Worm (Caenorhabditis elegans) whole organism, L4 larva: ENCODE measurements around the gene dao-3.
A peak's percentile ranks its signal among the peaks of the same experiment; 100 is the strongest.

Experiments used
- F49E8.2 ChIP-seq: sonication (generic microtip); optimal IDR thresholded peaks from 2 replicates; lab custom pipeline; 2016; ENCODE audit warnings: missing compliant biosample characterization, mild to moderate bottlenecking, missing genetic modification characterization, borderline replicate concordance
- T20F7.1 ChIP-seq: fragments of 200-800 bp; sonication (Bioruptor generic); optimal IDR thresholded peaks from 2 replicates; lab custom pipeline; 2018; ENCODE audit warnings: mild to moderate bottlenecking, missing genetic modification characterization, missing compliant biosample characterization
- T26A8.4 ChIP-seq: fragments of 200-800 bp; sonication (Bioruptor generic); IDR thresholded peaks from 2 replicates; pipeline ENCODE4 v1.3.6; 2022; ENCODE audit warnings: missing genetic modification characterization, missing compliant biosample characterization
- Y75B8A.6 ChIP-seq: fragments of 200-800 bp; sonication (Bioruptor generic); IDR thresholded peaks from 2 replicates; pipeline ENCODE4 v1.3.6; 2022; ENCODE audit warnings: missing genetic modification reagents, missing genetic modification characterization, missing compliant biosample characterization
- aha-1 ChIP-seq: fragments of 150-350 bp; peaks from one replicate; lab custom pipeline; 2014; ENCODE audit warnings: missing biosample characterization, missing genetic modification characterization
- ama-1 ChIP-seq: fragments of 150-350 bp; optimal IDR thresholded peaks from 2 replicates; lab custom pipeline; 2014; ENCODE audit warnings: inconsistent platforms, mixed read lengths
- daf-16 ChIP-seq, 3 experiments: sonication (generic microtip); optimal IDR thresholded peaks; 2 replicates each; lab custom pipeline; 2016 to 2017; ENCODE audit warnings: missing genetic modification characterization in 3 of 3, missing genetic modification reagents in 3 of 3, mild to moderate bottlenecking in 2 of 3, missing compliant biosample characterization in 2 of 3, missing biosample characterization in 1 of 3, moderate library complexity in 1 of 3
- daf-19 ChIP-seq: fragments of 200-800 bp; sonication (Bioruptor generic); conservative IDR thresholded peaks from 2 replicates; pipeline ENCODE4 v1.3.6; 2022; ENCODE audit warnings: missing genetic modification characterization, missing compliant biosample characterization
- dmd-6 ChIP-seq: fragments of 200-800 bp; sonication (Bioruptor generic); IDR thresholded peaks from 2 replicates; pipeline ENCODE4 v1.3.6; 2022; ENCODE audit warnings: missing genetic modification reagents, missing genetic modification characterization, missing compliant biosample characterization
- dpl-1 ChIP-seq: fragments of 150-350 bp; optimal IDR thresholded peaks from 2 replicates; lab custom pipeline; 2014; ENCODE audit warnings: missing biosample characterization, missing genetic modification reagents, missing genetic modification characterization
- dve-1 ChIP-seq: sonication (generic microtip); optimal IDR thresholded peaks from 2 replicates; lab custom pipeline; 2017; ENCODE audit warnings: antibody characterized with exemption, mild to moderate bottlenecking, missing genetic modification characterization, missing compliant biosample characterization; ENCODE audit not compliant: insufficient read depth
- fos-1 ChIP-seq: fragments of 150-350 bp; optimal IDR thresholded peaks from 2 replicates; lab custom pipeline; 2014; ENCODE audit warnings: missing biosample characterization, missing genetic modification characterization
- gei-8 ChIP-seq: fragments of 200-800 bp; sonication (Bioruptor generic); optimal IDR thresholded peaks from 2 replicates; lab custom pipeline; 2018; ENCODE audit warnings: mild to moderate bottlenecking, missing genetic modification characterization, missing compliant biosample characterization
- hif-1 ChIP-seq, 2 experiments: sonication (generic microtip); optimal IDR thresholded peaks; 2 replicates each; lab custom pipeline; 2016 to 2017; ENCODE audit warnings: missing compliant biosample characterization in 2 of 2, missing genetic modification characterization in 2 of 2, missing genetic modification reagents in 2 of 2, missing genotype in 2 of 2, mild to moderate bottlenecking in 1 of 2
- hlh-11 ChIP-seq: fragments of 200-800 bp; sonication (Bioruptor generic); optimal IDR thresholded peaks from 2 replicates; lab custom pipeline; 2018; ENCODE audit warnings: mild to moderate bottlenecking, missing genetic modification characterization, missing compliant biosample characterization
- hlh-30 ChIP-seq: sonication (generic microtip); optimal IDR thresholded peaks from 2 replicates; lab custom pipeline; 2017; ENCODE audit warnings: antibody characterized with exemption, mild to moderate bottlenecking, missing genetic modification characterization, missing compliant biosample characterization; ENCODE audit not compliant: insufficient read depth
- lin-1 ChIP-seq: fragments of 200-800 bp; sonication (Bioruptor generic); IDR thresholded peaks from 2 replicates; pipeline ENCODE4 v1.3.6; 2022; ENCODE audit warnings: missing genetic modification reagents, missing genetic modification characterization, missing compliant biosample characterization
- lin-13 ChIP-seq: fragments of 150-350 bp; optimal IDR thresholded peaks from 2 replicates; lab custom pipeline; 2014; ENCODE audit warnings: missing biosample characterization, missing genetic modification reagents, missing genetic modification characterization
- lsy-2 ChIP-seq, 2 experiments: fragments of 150-350 bp in 1 of 2; sonication (generic microtip) in 1 of 2; optimal IDR thresholded peaks; 2 replicates each; lab custom pipeline; 2014 to 2017; ENCODE audit warnings: missing biosample characterization in 2 of 2, missing genetic modification characterization in 2 of 2
- mdl-1 ChIP-seq, 2 experiments: fragments of 150-350 bp in 1 of 2; sonication (generic microtip) in 1 of 2; optimal IDR thresholded peaks; 2 replicates each; lab custom pipeline; 2014 to 2017; ENCODE audit warnings: missing biosample characterization in 2 of 2, missing genetic modification characterization in 2 of 2
- mep-1 ChIP-seq: fragments of 150-350 bp; sonication (generic microtip); optimal IDR thresholded peaks from 3 replicates; lab custom pipeline; 2014; ENCODE audit warnings: missing biosample characterization, missing genetic modification characterization
- mes-2 ChIP-seq: sonication (generic microtip); optimal IDR thresholded peaks from 2 replicates; lab custom pipeline; 2016; ENCODE audit warnings: missing genotype, mild to moderate bottlenecking, missing genetic modification characterization, missing compliant biosample characterization; ENCODE audit not compliant: poor library complexity, severe bottlenecking
- mxl-3 ChIP-seq: fragments of 200-800 bp; sonication (Bioruptor generic); optimal IDR thresholded peaks from 2 replicates; lab custom pipeline; 2018; ENCODE audit warnings: mild to moderate bottlenecking, missing genetic modification characterization, missing compliant biosample characterization
- nhr-10 ChIP-seq: fragments of 150-350 bp; optimal IDR thresholded peaks from 2 replicates; lab custom pipeline; 2014; ENCODE audit warnings: missing biosample characterization, missing genetic modification characterization
- nhr-102 ChIP-seq: sonication (generic microtip); optimal IDR thresholded peaks from 2 replicates; lab custom pipeline; 2016; ENCODE audit warnings: mild to moderate bottlenecking, missing genetic modification characterization, moderate library complexity, missing compliant biosample characterization
- nhr-11 ChIP-seq: fragments of 150-350 bp; optimal IDR thresholded peaks from 2 replicates; lab custom pipeline; 2014; ENCODE audit warnings: missing biosample characterization, missing genetic modification characterization
- nhr-25 ChIP-seq: sonication (generic microtip); optimal IDR thresholded peaks from 2 replicates; lab custom pipeline; 2017; ENCODE audit warnings: missing genetic modification characterization, mild to moderate bottlenecking, missing compliant biosample characterization, antibody characterized with exemption, moderate library complexity, borderline replicate concordance; ENCODE audit not compliant: insufficient read depth
- nhr-28 ChIP-seq: fragments of 150-350 bp; optimal IDR thresholded peaks from 2 replicates; lab custom pipeline; 2014; ENCODE audit warnings: missing biosample characterization, missing genetic modification characterization
- nhr-48 ChIP-seq: sonication (generic microtip); optimal IDR thresholded peaks from 2 replicates; lab custom pipeline; 2016; ENCODE audit warnings: mild to moderate bottlenecking, missing genetic modification characterization, missing compliant biosample characterization
- nhr-77 ChIP-seq: fragments of 150-350 bp; optimal IDR thresholded peaks from 2 replicates; lab custom pipeline; 2014; ENCODE audit warnings: missing biosample characterization, missing genetic modification characterization
- pha-4 ChIP-seq, 2 experiments: fragments of 150-350 bp in 1 of 2; fragments of 200-800 bp in 1 of 2; sonication (Bioruptor generic) in 1 of 2; IDR thresholded peaks in 1 of 2; optimal IDR thresholded peaks in 1 of 2; 2 replicates each; pipeline versions ENCODE4 v1.3.6 to Lab custom; 2014 to 2022; ENCODE audit warnings: missing genetic modification characterization in 2 of 2, missing genetic modification reagents in 2 of 2, missing biosample characterization in 1 of 2, missing compliant biosample characterization in 1 of 2
- php-3 ChIP-seq: fragments of 200-800 bp; sonication (Bioruptor generic); IDR thresholded peaks from 2 replicates; pipeline ENCODE4 v1.3.6; 2022; ENCODE audit warnings: missing genetic modification reagents, missing genetic modification characterization, missing compliant biosample characterization
- pqm-1 ChIP-seq: sonication (generic microtip); optimal IDR thresholded peaks from 2 replicates; lab custom pipeline; 2017; ENCODE audit warnings: missing biosample characterization, missing genetic modification characterization
- rbr-2 ChIP-seq: sonication (generic microtip); optimal IDR thresholded peaks from 2 replicates; lab custom pipeline; 2016; ENCODE audit warnings: missing genotype, missing genetic modification characterization, missing compliant biosample characterization
- sdz-12 ChIP-seq: fragments of 200-800 bp; sonication (Bioruptor generic); optimal IDR thresholded peaks from 2 replicates; lab custom pipeline; 2018; ENCODE audit warnings: mild to moderate bottlenecking, missing genetic modification characterization, missing compliant biosample characterization
- spr-1 ChIP-seq: sonication (generic microtip); optimal IDR thresholded peaks from 2 replicates; lab custom pipeline; 2016; ENCODE audit warnings: mild to moderate bottlenecking, missing genetic modification characterization, missing compliant biosample characterization
- spr-3 ChIP-seq: fragments of 200-800 bp; sonication (Bioruptor generic); optimal IDR thresholded peaks from 2 replicates; lab custom pipeline; 2018; ENCODE audit warnings: mild to moderate bottlenecking, missing genetic modification characterization, missing compliant biosample characterization
- tra-1 ChIP-seq: fragments of 200-800 bp; sonication (Bioruptor generic); IDR thresholded peaks from 2 replicates; pipeline ENCODE4 v1.3.6; 2022; ENCODE audit warnings: missing genetic modification reagents, missing genetic modification characterization, missing compliant biosample characterization
- unc-62 ChIP-seq, 3 experiments: fragments of 150-350 bp in 1 of 3; sonication (generic microtip); optimal IDR thresholded peaks in 2 of 3; peaks in 1 of 3; 1 replicate in 1 of 3; 2 replicates in 2 of 3; lab custom pipeline; 2014 to 2017; ENCODE audit warnings: missing biosample characterization in 3 of 3, missing genetic modification characterization in 3 of 3, missing genetic modification reagents in 3 of 3, missing genotype in 1 of 3
- zfp-3 ChIP-seq: fragments of 200-800 bp; sonication (Bioruptor generic); conservative IDR thresholded peaks from 2 replicates; pipeline ENCODE4 v1.3.6; 2022; ENCODE audit warnings: missing genetic modification reagents, missing genetic modification characterization, missing compliant biosample characterization

Gene dao-3

ce11 chrX:8083919-8084318 is 2.4 kb downstream of the dao-3 start, which contains the start of gene K07E3.4:
TSS of gene K07E3.4 (minus strand) at chrX:8084018.
- TF ChIP-seq spr-1 (tag; lab: Kevin White, UChicago): peak; percentile 22
- peak; percentile 38 for TF ChIP-seq aha-1
- TF ChIP-seq nhr-102 (tag; lab: Kevin White, UChicago): peak; percentile 27
- TF ChIP-seq fos-1 (tag; lab: Kevin White, UChicago): no peak
- TF ChIP-seq daf-19 (GFP tag; lab: Robert Waterston, UW): no peak
- no peak for TF ChIP-seq sdz-12
- peak; percentile 48 for TF ChIP-seq nhr-48 (tag; lab: Kevin White, UChicago)
- peak; percentile 95 for TF ChIP-seq hlh-30 (tag; lab: Kevin White, UChicago)
- TF ChIP-seq F49E8.2 (tag; lab: Kevin White, UChicago): no peak
- peak; percentile 6 for TF ChIP-seq nhr-11 (tag; lab: Kevin White, UChicago)
- no peak; the same call in 1 of the 2 replicates for TF ChIP-seq zfp-3 (GFP tag; lab: Robert Waterston, UW)
- peak; percentile 9 for TF ChIP-seq lin-13 (GFP tag; lab: Kevin White, UChicago)
- peak; percentile 26 for TF ChIP-seq T20F7.1 (GFP tag; lab: Kevin White, UChicago)
- TF ChIP-seq dve-1 (tag; lab: Kevin White, UChicago): peak; percentile 84
- peak; percentile 43; the same call in 1 of the 2 replicates for TF ChIP-seq lin-1 (GFP tag; lab: Robert Waterston, UW)
- peak; percentile 70 for TF ChIP-seq dmd-6
- peak in 1 of 2 experiments; percentile 55 for TF ChIP-seq hif-1 (tag; optimal IDR thresholded peaks at IDR 0.05; lab: Kevin White, UChicago)
- peak in 1 of 2 experiments; percentile 77 for TF ChIP-seq unc-62 (GFP tag; optimal IDR thresholded peaks at IDR 0.05 in 1 of 2; lab: Kevin White, UChicago)
- no peak for TF ChIP-seq unc-62 (tag; optimal IDR thresholded peaks at IDR 0.05; lab: Kevin White, UChicago)
- peak; percentile 42 for TF ChIP-seq pqm-1 (tag; lab: Kevin White, UChicago)
- TF ChIP-seq pha-4 (GFP tag; IDR thresholded peaks at IDR 0.05; lab: Robert Waterston, UW): no peak
- TF ChIP-seq pha-4 (tag; optimal IDR thresholded peaks at IDR 0.05; lab: Kevin White, UChicago): no peak
- no peak for TF ChIP-seq nhr-10 (tag; lab: Kevin White, UChicago)
- no peak for TF ChIP-seq T26A8.4
- peak; percentile 86 for TF ChIP-seq hlh-11 (tag; lab: Kevin White, UChicago)
- peak; percentile 54 for TF ChIP-seq nhr-77 (tag; lab: Kevin White, UChicago)
- TF ChIP-seq mxl-3 (GFP tag; lab: Kevin White, UChicago): peak; percentile 78
- peak; percentile 15 for TF ChIP-seq dpl-1 (GFP tag; lab: Kevin White, UChicago)
- no peak for TF ChIP-seq spr-3 (GFP tag; lab: Kevin White, UChicago)
- TF ChIP-seq gei-8 (GFP tag; lab: Kevin White, UChicago): peak; percentile 51
- TF ChIP-seq php-3 (GFP tag; lab: Robert Waterston, UW): peak; percentile 5; the same call in 1 of the 2 replicates
- peak; percentile 67 to 91 for TF ChIP-seq mdl-1 (tag; optimal IDR thresholded peaks at IDR 0.05; lab: Kevin White, UChicago)
- TF ChIP-seq Y75B8A.6 (GFP tag; lab: Robert Waterston, UW): no peak
- peak; percentile 85 for TF ChIP-seq nhr-28
- TF ChIP-seq tra-1: 0 out of 2 replicates have a peak, but pooled peaks have one; percentile 31
- TF ChIP-seq daf-16 (GFP tag; optimal IDR thresholded peaks at IDR 0.05; lab: Kevin White, UChicago): no peak
- TF ChIP-seq daf-16 (tag; optimal IDR thresholded peaks at IDR 0.05; lab: Kevin White, UChicago): peak; percentile 86
- TF ChIP-seq rbr-2 (tag; lab: Kevin White, UChicago): peak; percentile 22
- peak in 1 of 2 experiments; percentile 46 for TF ChIP-seq lsy-2 (tag; optimal IDR thresholded peaks at IDR 0.05; lab: Kevin White, UChicago)
- peak; percentile 82 for TF ChIP-seq mep-1 (tag; lab: Kevin White, UChicago)
- TF ChIP-seq ama-1: peak; percentile 5
- peak; percentile 50 for TF ChIP-seq mes-2
- TF ChIP-seq nhr-25 (tag; lab: Kevin White, UChicago): peak; percentile 66
